Worm (Caenorhabditis elegans): ENCODE data around the gene T05A7.1.

The T05A7.1 gene

DNA sequence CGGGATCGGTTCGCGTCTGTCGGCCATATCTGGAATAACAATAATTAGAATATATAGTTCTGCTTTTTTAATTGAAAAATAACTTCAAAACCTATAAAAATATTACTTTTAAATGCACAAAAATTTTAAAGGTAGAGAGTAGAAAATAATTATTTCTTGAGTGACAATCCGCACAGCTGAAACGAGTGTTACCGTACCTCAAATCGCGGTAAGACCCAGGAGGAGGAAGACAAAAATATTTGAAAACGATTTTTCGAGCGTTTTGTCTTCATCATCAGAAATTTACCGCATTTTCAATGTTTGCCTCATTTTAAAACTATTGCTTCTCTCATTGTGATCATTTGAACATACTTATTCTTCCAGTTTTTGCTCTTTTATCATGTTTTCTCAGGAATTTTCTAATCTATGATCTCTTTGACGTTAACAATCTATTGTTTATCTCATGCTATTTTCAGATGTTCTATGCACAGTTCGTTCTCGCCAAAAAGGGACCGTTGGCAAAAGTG is 20.3 kb downstream of the T05A7.1 start, which contains the start of the genes rpn-5 and scc-1:
rpn-5 (minus strand) TSS at position 162 of the 506 bp plus-strand sequence.
scc-1 (plus strand) TSS at position 456 of the 506 bp plus-strand sequence.
- TF ChIP-seq dox-1 (GFP tag; IDR thresholded peaks at IDR 0.05) (peak; percentile 32; the same call in 1 of the 2 replicates), madf-10 (tag; optimal IDR thresholded peaks at IDR 0.05) (no peak), lin-54 (GFP tag; optimal IDR thresholded peaks at IDR 0.05) (peak; percentile 79), lin-26 (GFP tag; IDR thresholded peaks at IDR 0.05) (no peak), rcor-1 (GFP tag; IDR thresholded peaks at IDR 0.05) (0 out of 2 replicates have a peak, but pooled peaks have one; percentile 7), F33H1.4 (GFP tag; IDR thresholded peaks at IDR 0.05) (peak; percentile 92), repo-1 (tag; optimal IDR thresholded peaks at IDR 0.05) (no peak), ceh-27 (GFP tag; optimal IDR thresholded peaks at IDR 0.05) (no peak), athp-1 (tag; optimal IDR thresholded peaks at IDR 0.05) (no peak), mes-4 (tag; optimal IDR thresholded peaks at IDR 0.05) (no peak), egrh-3 (GFP tag; IDR thresholded peaks at IDR 0.05) (no peak), madf-6 (GFP tag; IDR thresholded peaks at IDR 0.05) (peak; percentile 85), pha-4 (tag; optimal IDR thresholded peaks at IDR 0.05) (peak; percentile 54), hlh-26 (GFP tag; conservative IDR thresholded peaks at IDR 0.05) (no peak), egl-44 (GFP tag; IDR thresholded peaks at IDR 0.05) (no peak), pbrm-1 (GFP tag; IDR thresholded peaks at IDR 0.05) (0 out of 2 replicates have a peak, but pooled peaks have one; percentile 12), F39B2.1 (GFP tag; IDR thresholded peaks at IDR 0.05) (no peak), tbx-9 (tag; optimal IDR thresholded peaks at IDR 0.05; ENCODE audit: borderline replicate concordance) (no peak), chd-7 (tag; optimal IDR thresholded peaks at IDR 0.05) (no peak), lag-1 (GFP tag; IDR thresholded peaks at IDR 0.05) (no peak), ztf-26 (tag; optimal IDR thresholded peaks at IDR 0.05) (no peak), unc-62 (GFP tag; optimal IDR thresholded peaks at IDR 0.05) (no peak), cebp-1 (GFP tag; IDR thresholded peaks at IDR 0.05) (no peak), cebp-1 (tag; optimal IDR thresholded peaks at IDR 0.05) (peak; percentile 12), rec-8 (tag; optimal IDR thresholded peaks at IDR 0.05) (no peak), tbp1 (GFP tag; optimal IDR thresholded peaks at IDR 0.05) (peak; percentile 19), dpl-1 (GFP tag; optimal IDR thresholded peaks at IDR 0.05) (peak; percentile 22), F49E8.2 (tag; optimal IDR thresholded peaks at IDR 0.05; ENCODE audit: insufficient read depth) (peak; percentile 49), snpc-3.4 (tag; optimal IDR thresholded peaks at IDR 0.05) (peak; percentile 43), hmg-1.2 (GFP tag; IDR thresholded peaks at IDR 0.05) (peak; percentile 26; the same call in 1 of the 2 replicates), B0336.3 (GFP tag; IDR thresholded peaks at IDR 0.05) (no peak), sea-2 (GFP tag; IDR thresholded peaks at IDR 0.05) (no peak), akir-1 (GFP tag; optimal IDR thresholded peaks at IDR 0.05) (no peak), ccch-3 (GFP tag; optimal IDR thresholded peaks at IDR 0.05) (no peak), ztf-6 (GFP tag; IDR thresholded peaks at IDR 0.05) (no peak), hlh-12 (tag; optimal IDR thresholded peaks at IDR 0.05) (no peak), bed-1 (GFP tag; IDR thresholded peaks at IDR 0.05) (no peak), nhr-120 (GFP tag; IDR thresholded peaks at IDR 0.05) (no peak), lsl-1 (GFP tag; optimal IDR thresholded peaks at IDR 0.05) (peak; percentile 91), rpc-1 (optimal IDR thresholded peaks at IDR 0.05) (peak; percentile 25), rpc-1 (tag; optimal IDR thresholded peaks at IDR 0.05) (no peak), let-526 (GFP tag; IDR thresholded peaks at IDR 0.05) (no peak), snpc-1.1 (tag; optimal IDR thresholded peaks at IDR 0.05; ENCODE audit: insufficient read depth) (peak; percentile 2), efl-1 (GFP tag; optimal IDR thresholded peaks at IDR 0.05) (peak; percentile 76), lin-35 (GFP tag; optimal IDR thresholded peaks at IDR 0.05) (peak in 1 of 3 experiments; percentile 80), F23B12.7 (tag; optimal IDR thresholded peaks at IDR 0.05; ENCODE audit: insufficient read depth) (peak; percentile 72), snpc-4 (GFP tag; optimal IDR thresholded peaks at IDR 0.05) (peak; percentile 29), snpc-4 (tag; optimal IDR thresholded peaks at IDR 0.05) (peak in 2 of 4 experiments; percentile 24 to 57), mcd-1 (GFP tag; IDR thresholded peaks at IDR 0.05) (peak; percentile 46; the same call in 1 of the 2 replicates)

All from whole organism, young adult.